Worm (Caenorhabditis elegans): ENCODE data around the gene D2007.1.

D2007.1 gene

DNA sequence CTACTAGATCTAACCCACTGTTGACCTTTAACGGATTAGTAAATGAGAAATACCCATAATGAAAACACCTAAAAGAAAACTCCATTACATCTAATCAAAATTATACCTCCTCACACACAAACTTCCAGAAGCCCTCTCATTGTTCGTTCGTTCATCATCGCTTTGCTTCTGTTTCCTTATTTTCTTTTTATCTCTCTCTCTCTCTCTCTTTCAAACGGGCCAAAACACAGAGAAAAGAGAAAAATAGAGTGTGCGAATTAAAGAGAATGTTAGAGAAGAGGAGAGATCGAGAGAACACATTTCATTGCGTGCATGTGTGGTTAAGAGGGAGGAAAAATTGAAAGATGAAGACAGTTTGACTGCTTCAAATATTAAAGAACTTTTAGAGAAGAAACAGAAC lies 30.9 kb upstream of the D2007.1 start:
- TF ChIP-seq nfya-1 (tag; optimal IDR thresholded peaks at IDR 0.05; ENCODE audit: borderline replicate concordance, insufficient read depth) (no peak), hmg-1.2 (GFP tag; IDR thresholded peaks at IDR 0.05) (peak; percentile 63; the same call in 1 of the 2 replicates), Y67H2A.10 (GFP tag; conservative IDR thresholded peaks at IDR 0.05) (no peak), D2030.7 (GFP tag; IDR thresholded peaks at IDR 0.05) (no peak), hrde-1 (tag; optimal IDR thresholded peaks at IDR 0.05; ENCODE audit: borderline replicate concordance) (no peak), akir-1 (GFP tag; optimal IDR thresholded peaks at IDR 0.05) (no peak), ets-4 (GFP tag; optimal IDR thresholded peaks at IDR 0.05) (no peak), B0035.1 (tag; optimal IDR thresholded peaks at IDR 0.05) (no peak), lin-40 (tag; optimal IDR thresholded peaks at IDR 0.05) (peak; percentile 44), sea-2 (GFP tag; IDR thresholded peaks at IDR 0.05) (no peak), F39B2.1 (GFP tag; IDR thresholded peaks at IDR 0.05) (no peak), tbp1 (GFP tag; optimal IDR thresholded peaks at IDR 0.05) (peak; percentile 4), attf-5 (GFP tag; optimal IDR thresholded peaks at IDR 0.05) (peak; percentile 9), lin-35 (GFP tag; optimal IDR thresholded peaks at IDR 0.05) (peak in 1 of 3 experiments; percentile 49), nfya-2 (GFP tag; IDR thresholded peaks at IDR 0.05) (no peak), F23B12.7 (tag; optimal IDR thresholded peaks at IDR 0.05; ENCODE audit: insufficient read depth) (peak; percentile 54), hmg-20 (GFP tag; IDR thresholded peaks at IDR 0.05) (no peak), somi-1 (GFP tag; optimal IDR thresholded peaks at IDR 0.05) (peak; percentile 34), Y56A3A.18 (GFP tag; IDR thresholded peaks at IDR 0.05) (no peak), nhr-80 (tag; optimal IDR thresholded peaks at IDR 0.05) (peak; percentile 62), egl-18 (GFP tag; IDR thresholded peaks at IDR 0.05) (no peak), rcor-1 (GFP tag; IDR thresholded peaks at IDR 0.05) (no peak)

DNA sequence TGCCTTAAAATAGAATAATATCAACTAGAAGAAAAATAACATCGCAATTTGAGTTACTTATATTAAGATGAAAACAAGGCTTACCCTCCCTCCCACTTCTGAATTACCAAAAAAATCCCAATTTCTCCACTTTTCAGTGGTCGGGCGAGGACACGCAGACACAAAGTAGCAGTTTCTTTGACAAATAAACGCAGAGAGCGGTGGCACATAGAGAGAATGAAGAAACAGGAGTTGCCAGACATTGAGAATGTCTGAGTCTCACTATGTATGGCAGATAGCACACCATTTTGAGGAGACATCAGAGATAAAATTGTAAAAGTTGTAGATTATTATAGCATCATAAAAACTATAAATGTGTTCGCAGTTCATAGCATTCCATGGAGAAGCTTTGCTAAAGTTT lies 30.0 kb upstream of the D2007.1 start:
- no peak for TF ChIP-seq snpc-4 (GFP tag; optimal IDR thresholded peaks at IDR 0.05)
- TF ChIP-seq snpc-4 (tag; optimal IDR thresholded peaks at IDR 0.05) = peak in 1 of 4 experiments; percentile 5
- TF ChIP-seq F49E8.2 (tag; optimal IDR thresholded peaks at IDR 0.05; ENCODE audit: insufficient read depth) = no peak
- TF ChIP-seq hmg-1.2 (GFP tag; IDR thresholded peaks at IDR 0.05) = peak; percentile 91
- TF ChIP-seq nhr-80 (tag; optimal IDR thresholded peaks at IDR 0.05) = peak; percentile 40
- TF ChIP-seq attf-5 (GFP tag; optimal IDR thresholded peaks at IDR 0.05) = peak; percentile 30
- TF ChIP-seq gei-17 (GFP tag; optimal IDR thresholded peaks at IDR 0.05) = no peak
- no peak for TF ChIP-seq madf-3 (GFP tag; IDR thresholded peaks at IDR 0.05)
- TF ChIP-seq lin-35 (GFP tag; optimal IDR thresholded peaks at IDR 0.05) = peak in 1 of 3 experiments; percentile 20
- TF ChIP-seq ceh-27 (GFP tag; optimal IDR thresholded peaks at IDR 0.05) = peak; percentile 15
- no peak for TF ChIP-seq nfya-2 (GFP tag; IDR thresholded peaks at IDR 0.05)
- no peak for TF ChIP-seq attf-3 (GFP tag; conservative IDR thresholded peaks at IDR 0.05)
- no peak for TF ChIP-seq F33H1.4 (GFP tag; IDR thresholded peaks at IDR 0.05)
- TF ChIP-seq attf-6 (GFP tag; IDR thresholded peaks at IDR 0.05) = no peak
- TF ChIP-seq lin-40 (tag; optimal IDR thresholded peaks at IDR 0.05) = peak; percentile 58
- TF ChIP-seq K12H6.12 (tag; optimal IDR thresholded peaks at IDR 0.05) = peak; percentile 24
- no peak for TF ChIP-seq nfya-1 (tag; optimal IDR thresholded peaks at IDR 0.05; ENCODE audit: borderline replicate concordance, insufficient read depth)
- no peak for TF ChIP-seq F10E7.11 (tag; optimal IDR thresholded peaks at IDR 0.05)
- no peak for TF ChIP-seq dpff-1 (tag; optimal IDR thresholded peaks at IDR 0.05)
- no peak for TF ChIP-seq F39B2.1 (GFP tag; IDR thresholded peaks at IDR 0.05)
- TF ChIP-seq atf-7 (tag; optimal IDR thresholded peaks at IDR 0.05) = no peak
- no peak for TF ChIP-seq zim-3 (tag; optimal IDR thresholded peaks at IDR 0.05)
- no peak for TF ChIP-seq nhr-90 (tag; optimal IDR thresholded peaks at IDR 0.05)
- no peak for TF ChIP-seq madf-10 (tag; optimal IDR thresholded peaks at IDR 0.05)
- TF ChIP-seq cebp-1 (GFP tag; IDR thresholded peaks at IDR 0.05) = no peak
- peak; percentile 45 for TF ChIP-seq cebp-1 (tag; optimal IDR thresholded peaks at IDR 0.05)
